Fruit fly (Drosophila melanogaster) whole organism, adult: ENCODE results near the gene CG32023.

Experiments used
- CG14711 ChIP-seq: fragments of 200-800 bp; sonication (Bioruptor generic); optimal IDR thresholded peaks from 2 replicates; lab custom pipeline; 2018; ENCODE audit warnings: missing biosample characterization, mild to moderate bottlenecking, missing genetic modification characterization, moderate library complexity
- CG5204 ChIP-seq: fragments of 200-800 bp; sonication (Bioruptor generic); optimal IDR thresholded peaks from 2 replicates; lab custom pipeline; 2016; ENCODE audit warnings: missing biosample characterization, missing genetic modification characterization
- Clk ChIP-seq: fragments of 200-800 bp; sonication (Bioruptor generic); optimal IDR thresholded peaks from 2 replicates; lab custom pipeline; 2017; ENCODE audit warnings: missing biosample characterization, missing genetic modification characterization
- cnc ChIP-seq, 2 experiments: fragments of >200 bp; optimal IDR thresholded peaks; 2 replicates each; lab custom pipeline; 2017
- kay ChIP-seq: fragments of 200-800 bp; sonication (Bioruptor generic); peaks from one replicate; lab custom pipeline; 2016; ENCODE audit warnings: missing biosample characterization, missing genetic modification characterization, borderline replicate concordance

- TF ChIP-seq Clk (GFP tag; lab: Kevin White, UChicago) = peak; percentile 77
- TF ChIP-seq CG5204 = peak; percentile 95
- no peak for TF ChIP-seq kay (GFP tag; lab: Kevin White, UChicago)
- TF ChIP-seq CG14711 (tag; lab: Kevin White, UChicago) = peak; percentile 76
- TF ChIP-seq cnc (optimal IDR thresholded peaks at IDR 0.05; lab: Kevin White, UChicago) = no peak
Observed at dm6 chr3L:8765969-8766538, 37.9 kb downstream of the CG32023 start.
